Worm (Caenorhabditis elegans) whole organism, midembryonic: ENCODE measurements around the gene scav-4.

ENCODE experiments used
- T22C8.4 ChIP-seq: fragments of 200-800 bp; sonication (Bioruptor generic); IDR thresholded peaks from 2 replicates; pipeline ENCODE4 v1.3.6; 2022; ENCODE audit warnings: missing genetic modification characterization, missing compliant biosample characterization
- cog-1 ChIP-seq: sonication (generic microtip); optimal IDR thresholded peaks from 2 replicates; lab custom pipeline; 2016; ENCODE audit warnings: missing genetic modification characterization, missing compliant biosample characterization
- flt-1 ChIP-seq: fragments of 200-800 bp; sonication (Bioruptor generic); IDR thresholded peaks from 2 replicates; pipeline ENCODE4 v1.3.6; 2022; ENCODE audit warnings: missing genetic modification characterization, missing compliant biosample characterization
- klf-2 ChIP-seq: fragments of 200-800 bp; sonication (Bioruptor generic); conservative IDR thresholded peaks from 2 replicates; pipeline ENCODE4 v1.3.6; 2022; ENCODE audit warnings: missing genetic modification reagents, missing genetic modification characterization, missing compliant biosample characterization
- med-1 ChIP-seq: sonication (generic microtip); optimal IDR thresholded peaks from 2 replicates; lab custom pipeline; 2017; ENCODE audit warnings: missing genetic modification characterization, mild to moderate bottlenecking, missing compliant biosample characterization, antibody characterized with exemption, missing genetic modification reagents; ENCODE audit not compliant: insufficient read depth
- ref-1 ChIP-seq: fragments of 200-800 bp; sonication (Bioruptor generic); conservative IDR thresholded peaks from 2 replicates; pipeline ENCODE4 v1.3.6; 2022; ENCODE audit warnings: missing genetic modification reagents, missing genetic modification characterization, missing compliant biosample characterization
- tab-1 ChIP-seq: fragments of 200-800 bp; sonication (Bioruptor generic); IDR thresholded peaks from 2 replicates; pipeline ENCODE4 v1.3.6; 2022; ENCODE audit warnings: missing genetic modification characterization, missing compliant biosample characterization
- ztf-23 ChIP-seq: fragments of 200-800 bp; sonication (Bioruptor generic); IDR thresholded peaks from 2 replicates; pipeline ENCODE4 v1.3.6; 2022; ENCODE audit warnings: missing genetic modification reagents, missing genetic modification characterization, missing compliant biosample characterization
- ztf-29 ChIP-seq: fragments of 200-800 bp; sonication (Bioruptor generic); IDR thresholded peaks from 2 replicates; pipeline ENCODE4 v1.3.6; 2022; ENCODE audit warnings: missing genetic modification reagents, missing genetic modification characterization, missing compliant biosample characterization

The scav-4 gene

ce11 chrX:13032610-13033009 lies 51.0 kb downstream of the scav-4 start, which contains the start of gene npr-10:
Gene npr-10, minus strand, starts transcription at chrX:13032710.
- TF ChIP-seq med-1 (GFP tag; lab: Kevin White, UChicago) (no peak), ref-1 (GFP tag; lab: Robert Waterston, UW) (no peak), T22C8.4 (GFP tag; lab: Robert Waterston, UW) (no peak), flt-1 (GFP tag; lab: Robert Waterston, UW) (no peak), ztf-23 (GFP tag; lab: Robert Waterston, UW) (no peak), cog-1 (no peak)

ce11 chrX:13033850-13034249 lies 52.3 kb downstream of the scav-4 start:
- TF ChIP-seq T22C8.4 (GFP tag; lab: Robert Waterston, UW): no peak
- TF ChIP-seq ztf-23 (GFP tag; lab: Robert Waterston, UW): no peak
- TF ChIP-seq tab-1: no peak
- no peak for TF ChIP-seq cog-1
- TF ChIP-seq ref-1 (GFP tag; lab: Robert Waterston, UW): no peak
- no peak for TF ChIP-seq med-1 (GFP tag; lab: Kevin White, UChicago)
- no peak for TF ChIP-seq ztf-29 (GFP tag; lab: Robert Waterston, UW)
- no peak for TF ChIP-seq flt-1 (GFP tag; lab: Robert Waterston, UW)
- TF ChIP-seq klf-2 (GFP tag; lab: Robert Waterston, UW): no peak

- TF ChIP-seq ztf-23 (GFP tag; lab: Robert Waterston, UW) (no peak), ztf-29 (GFP tag; lab: Robert Waterston, UW) (no peak), med-1 (GFP tag; lab: Kevin White, UChicago) (no peak), flt-1 (GFP tag; lab: Robert Waterston, UW) (no peak), ref-1 (GFP tag; lab: Robert Waterston, UW) (no peak), T22C8.4 (GFP tag; lab: Robert Waterston, UW) (no peak), cog-1 (no peak), klf-2 (GFP tag; lab: Robert Waterston, UW) (no peak), tab-1 (no peak)
Observed at ce11 chrX:13034333-13034732, 52.8 kb downstream of the scav-4 start.
